Worm (Caenorhabditis elegans): ENCODE results near the gene tsp-1.

tsp-1 gene

DNA sequence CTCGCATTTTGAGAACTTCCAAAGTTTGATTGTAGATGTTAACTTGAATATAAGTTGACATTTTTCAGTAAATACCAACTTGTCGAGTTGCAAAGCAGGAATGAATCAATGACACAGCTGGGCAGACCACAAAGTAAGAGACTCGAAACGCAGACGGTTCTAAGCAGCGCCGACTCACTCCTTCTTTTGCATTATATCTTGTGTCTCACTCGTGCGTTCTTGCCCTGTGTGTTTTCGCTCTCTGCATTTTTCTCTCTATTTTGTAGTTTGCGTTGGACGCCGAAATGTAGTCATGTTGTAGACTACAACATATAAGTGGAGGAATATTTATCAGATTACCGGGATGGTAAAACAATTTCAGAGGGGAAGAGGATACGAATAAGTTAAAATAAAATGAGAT lies 3.6 kb upstream of the tsp-1 start, which contains the start of gene C02F5.12:
C02F5.12 (minus strand) TSS at position 221 of the 400 bp plus-strand sequence.
- no peak for TF ChIP-seq R02D3.7 (tag; optimal IDR thresholded peaks at IDR 0.05)
- no peak for TF ChIP-seq mml-1 (tag; optimal IDR thresholded peaks at IDR 0.05)
- TF ChIP-seq nhr-77 (tag; optimal IDR thresholded peaks at IDR 0.05): no peak
- no peak for TF ChIP-seq daf-12 (tag; optimal IDR thresholded peaks at IDR 0.05)
- no peak for TF ChIP-seq egl-5 (tag; optimal IDR thresholded peaks at IDR 0.05)
- no peak for TF ChIP-seq fkh-2 (tag; optimal IDR thresholded peaks at IDR 0.05)
- no peak for TF ChIP-seq ceh-16 (tag; optimal IDR thresholded peaks at IDR 0.05)
- TF ChIP-seq snpc-4 (tag; optimal IDR thresholded peaks at IDR 0.05): no peak
- no peak for TF ChIP-seq elt-1 (tag; optimal IDR thresholded peaks at IDR 0.05)
- no peak for TF ChIP-seq aly-2 (tag; optimal IDR thresholded peaks at IDR 0.05)
- peak; percentile 4 for TF ChIP-seq lsy-12 (tag; optimal IDR thresholded peaks at IDR 0.05)
- TF ChIP-seq nfya-1 (tag; optimal IDR thresholded peaks at IDR 0.05; ENCODE audit: insufficient read depth): peak; percentile 59
- peak; percentile 26 for TF ChIP-seq nhr-25 (tag; optimal IDR thresholded peaks at IDR 0.05)
- no peak for TF ChIP-seq nhr-28 (tag; optimal IDR thresholded peaks at IDR 0.05)
- no peak for TF ChIP-seq nhr-12 (tag; optimal IDR thresholded peaks at IDR 0.05)
- TF ChIP-seq nhr-67 (tag; optimal IDR thresholded peaks at IDR 0.05): no peak
- no peak for TF ChIP-seq elt-3 (tag; optimal IDR thresholded peaks at IDR 0.05)
- TF ChIP-seq ama-1 (optimal IDR thresholded peaks at IDR 0.05): peak; percentile 80
- peak; percentile 43 for TF ChIP-seq elt-2 (tag; optimal IDR thresholded peaks at IDR 0.05)
- TF ChIP-seq unc-62 (GFP tag; optimal IDR thresholded peaks at IDR 0.05): no peak
- TF ChIP-seq ZK546.5 (tag; optimal IDR thresholded peaks at IDR 0.05): no peak
- TF ChIP-seq pha-4 (tag; optimal IDR thresholded peaks at IDR 0.05): peak; percentile 72
- peak; percentile 22 for TF ChIP-seq pqm-1 (tag; optimal IDR thresholded peaks at IDR 0.05)
- TF ChIP-seq ceh-9 (tag; optimal IDR thresholded peaks at IDR 0.05): no peak
- no peak for TF ChIP-seq skn-1 (tag; optimal IDR thresholded peaks at IDR 0.05)
- no peak for TF ChIP-seq jun-1 (tag; optimal IDR thresholded peaks at IDR 0.05)
- TF ChIP-seq nhr-43 (tag; optimal IDR thresholded peaks at IDR 0.05; ENCODE audit: poor library complexity, severe bottlenecking): no peak
- TF ChIP-seq tbx-2 (tag; optimal IDR thresholded peaks at IDR 0.05): no peak
- TF ChIP-seq nhr-23 (tag; optimal IDR thresholded peaks at IDR 0.05): peak; percentile 17
- TF ChIP-seq nhr-237 (tag; optimal IDR thresholded peaks at IDR 0.05): no peak
- TF ChIP-seq hmg-11 (tag; optimal IDR thresholded peaks at IDR 0.05): peak; percentile 24
- TF ChIP-seq ceh-28 (tag; optimal IDR thresholded peaks at IDR 0.05): no peak
- no peak for TF ChIP-seq lin-15B (tag; optimal IDR thresholded peaks at IDR 0.05)
- TF ChIP-seq nhr-76 (tag; optimal IDR thresholded peaks at IDR 0.05): no peak
- TF ChIP-seq ceh-82 (tag; optimal IDR thresholded peaks at IDR 0.05): no peak

DNA sequence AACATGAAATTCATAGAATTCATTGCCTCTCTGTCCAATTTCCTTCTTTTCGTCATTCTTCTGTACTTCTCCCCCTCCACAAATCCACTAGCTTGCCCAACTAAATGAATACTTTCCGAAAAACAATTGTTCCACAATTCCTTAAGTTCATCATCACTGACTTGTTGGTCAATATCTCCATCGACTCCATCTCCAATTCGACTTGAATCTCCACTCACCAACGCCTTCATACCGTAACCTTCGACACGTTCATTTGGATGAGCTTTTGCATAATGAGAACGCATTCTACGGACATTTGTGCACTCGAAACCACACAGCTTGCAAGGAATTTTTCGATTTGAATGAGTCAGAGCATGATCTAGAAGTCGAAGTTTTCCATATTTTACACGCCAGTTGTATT lies 1.7 kb upstream of the tsp-1 start:
- no peak for TF ChIP-seq nhr-77 (tag; optimal IDR thresholded peaks at IDR 0.05)
- no peak for TF ChIP-seq sea-2 (GFP tag; optimal IDR thresholded peaks at IDR 0.05)
- no peak for TF ChIP-seq nhr-11 (tag; optimal IDR thresholded peaks at IDR 0.05)
- TF ChIP-seq pqm-1 (tag; optimal IDR thresholded peaks at IDR 0.05): no peak
- TF ChIP-seq zag-1 (tag; optimal IDR thresholded peaks at IDR 0.05): no peak
- TF ChIP-seq ztf-11 (tag; optimal IDR thresholded peaks at IDR 0.05): no peak
- TF ChIP-seq fos-1 (tag; optimal IDR thresholded peaks at IDR 0.05): no peak
- no peak for TF ChIP-seq nhr-67 (tag; optimal IDR thresholded peaks at IDR 0.05)
- no peak for TF ChIP-seq skn-1 (tag; optimal IDR thresholded peaks at IDR 0.05)
- no peak for TF ChIP-seq aly-2 (tag; optimal IDR thresholded peaks at IDR 0.05)
- TF ChIP-seq lsy-12 (tag; optimal IDR thresholded peaks at IDR 0.05): no peak

DNA sequence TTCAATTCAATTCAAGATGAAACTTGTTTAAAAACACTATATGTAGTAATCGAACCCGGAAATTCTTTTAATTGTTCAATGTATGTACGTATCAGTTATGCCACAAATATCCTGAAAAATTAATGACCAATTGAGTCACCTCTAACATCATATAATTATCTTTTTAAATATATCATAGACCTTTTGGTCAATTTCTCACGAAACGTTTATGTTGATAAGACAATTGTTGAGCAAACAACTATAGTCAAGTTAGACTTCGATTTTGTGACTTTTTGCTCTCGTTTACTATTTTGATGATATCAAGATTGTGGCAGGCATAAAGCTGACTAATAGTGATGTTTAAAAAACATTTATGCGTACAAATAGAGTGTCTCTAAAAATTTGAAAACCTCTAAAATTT lies 1.0 kb upstream of the tsp-1 start:
- no peak for TF ChIP-seq skn-1 (tag; optimal IDR thresholded peaks at IDR 0.05)
- no peak for TF ChIP-seq aly-2 (tag; optimal IDR thresholded peaks at IDR 0.05)
- no peak for TF ChIP-seq ceh-28 (tag; optimal IDR thresholded peaks at IDR 0.05)
- no peak for TF ChIP-seq ZK546.5 (tag; optimal IDR thresholded peaks at IDR 0.05)
- TF ChIP-seq ztf-11 (tag; optimal IDR thresholded peaks at IDR 0.05): no peak
- no peak for TF ChIP-seq sea-2 (GFP tag; optimal IDR thresholded peaks at IDR 0.05)
- TF ChIP-seq eor-1 (tag; optimal IDR thresholded peaks at IDR 0.05): no peak
- peak; percentile 57 for TF ChIP-seq elt-2 (tag; optimal IDR thresholded peaks at IDR 0.05)
- TF ChIP-seq pqm-1 (tag; optimal IDR thresholded peaks at IDR 0.05): peak; percentile 83
